Fruit fly (Drosophila melanogaster): ENCODE data around the gene CG43056.

The CG43056 gene

dm6 chr2L:4464946-4465345 is 27.4 kb downstream of the CG43056 start, which contains the start of gene FIG4 (continued):
- 0 out of 3 replicates have a peak, but pooled peaks have one; percentile 23 for TF ChIP-seq vnd (GFP tag; IDR thresholded peaks at IDR 0.05; ENCODE audit: partially characterized antibody)
- TF ChIP-seq lilli (GFP tag; optimal IDR thresholded peaks at IDR 0.05) = no peak
- TF ChIP-seq CG8281 (tag; optimal IDR thresholded peaks at IDR 0.05) = no peak
- no peak for TF ChIP-seq NC2α (GFP tag; optimal IDR thresholded peaks at IDR 0.05)
- TF ChIP-seq D19A (tag; optimal IDR thresholded peaks at IDR 0.05) = no peak
- peak; percentile 36 for TF ChIP-seq Sry-δ (GFP tag; optimal IDR thresholded peaks at IDR 0.05)
- TF ChIP-seq scrt (GFP tag; optimal IDR thresholded peaks at IDR 0.05) = no peak
- no peak for TF ChIP-seq sens-2 (GFP tag; IDR thresholded peaks at IDR 0.05)
- no peak for TF ChIP-seq Poxn (GFP tag; IDR thresholded peaks at IDR 0.05)
- peak; percentile 64; the same call in 2 of the 3 replicates for TF ChIP-seq CG16813 (GFP tag; IDR thresholded peaks at IDR 0.05; ENCODE audit: partially characterized antibody)
- TF ChIP-seq CG31365 (tag; optimal IDR thresholded peaks at IDR 0.05) = no peak
- no peak for TF ChIP-seq ap (GFP tag; IDR thresholded peaks at IDR 0.05)
- TF ChIP-seq CG12744 (GFP tag; optimal IDR thresholded peaks at IDR 0.05) = no peak
- no peak for TF ChIP-seq nerfin-1 (tag; optimal IDR thresholded peaks at IDR 0.05)
- TF ChIP-seq Antp (GFP tag; optimal IDR thresholded peaks at IDR 0.05) = no peak
- TF ChIP-seq CG34224 (GFP tag; IDR thresholded peaks at IDR 0.05; ENCODE audit: partially characterized antibody) = peak; percentile 87
- no peak for TF ChIP-seq CG13775 (GFP tag; optimal IDR thresholded peaks at IDR 0.05)
- no peak for TF ChIP-seq grn (GFP tag; optimal IDR thresholded peaks at IDR 0.05)
- TF ChIP-seq sqz (GFP tag; optimal IDR thresholded peaks at IDR 0.05) = no peak
- TF ChIP-seq ranshi (GFP tag; IDR thresholded peaks at IDR 0.05) = no peak
- no peak for TF ChIP-seq CG11085 (GFP tag; IDR thresholded peaks at IDR 0.05)
- TF ChIP-seq CG17612 (GFP tag; IDR thresholded peaks at IDR 0.05) = no peak
- no peak for TF ChIP-seq lbe (GFP tag; optimal IDR thresholded peaks at IDR 0.05)
- no peak for TF ChIP-seq gcm2 (GFP tag; optimal IDR thresholded peaks at IDR 0.05)
- TF ChIP-seq ATbp (GFP tag; optimal IDR thresholded peaks at IDR 0.05) = no peak
- TF ChIP-seq CG13287 (GFP tag; IDR thresholded peaks at IDR 0.05; ENCODE audit: partially characterized antibody) = peak; percentile 86
- TF ChIP-seq CG17186 (GFP tag; optimal IDR thresholded peaks at IDR 0.05) = no peak
- no peak for TF ChIP-seq CG4730 (GFP tag; IDR thresholded peaks at IDR 0.05)
- TF ChIP-seq fu2 (GFP tag; optimal IDR thresholded peaks at IDR 0.05) = no peak
- TF ChIP-seq CG10267 (tag; optimal IDR thresholded peaks at IDR 0.05) = peak; percentile 35
- TF ChIP-seq CG7357 (GFP tag; IDR thresholded peaks at IDR 0.05) = no peak
- TF ChIP-seq CG2120 (GFP tag; optimal IDR thresholded peaks at IDR 0.05) = peak; percentile 1
- TF ChIP-seq CG10543 (GFP tag; optimal IDR thresholded peaks at IDR 0.05) = no peak
- no peak for TF ChIP-seq Jarid2 (GFP tag; optimal IDR thresholded peaks at IDR 0.05)
- peak; percentile 10 for TF ChIP-seq grau (tag; optimal IDR thresholded peaks at IDR 0.05)
- no peak for TF ChIP-seq CG11695 (GFP tag; IDR thresholded peaks at IDR 0.05)
- TF ChIP-seq eve (GFP tag; optimal IDR thresholded peaks at IDR 0.05) = no peak
- no peak for TF ChIP-seq CG1233 (GFP tag; optimal IDR thresholded peaks at IDR 0.05)
- TF ChIP-seq lola (GFP tag; optimal IDR thresholded peaks at IDR 0.05) = no peak
- no peak for TF ChIP-seq CG18599 (GFP tag; optimal IDR thresholded peaks at IDR 0.05)
- peak; percentile 89 for TF ChIP-seq MBD-R2 (GFP tag; IDR thresholded peaks at IDR 0.05)
- no peak for TF ChIP-seq Tbp (GFP tag; optimal IDR thresholded peaks at IDR 0.05)
- TF ChIP-seq btn (GFP tag; optimal IDR thresholded peaks at IDR 0.05) = no peak
- no peak for TF ChIP-seq Xrp1 (GFP tag; IDR thresholded peaks at IDR 0.05)
- TF ChIP-seq phol (tag; optimal IDR thresholded peaks at IDR 0.05) = no peak
- no peak for TF ChIP-seq Aef1 (GFP tag; IDR thresholded peaks at IDR 0.05)
- TF ChIP-seq CG10366 (GFP tag; IDR thresholded peaks at IDR 0.05) = no peak
- TF ChIP-seq zf30C (GFP tag; optimal IDR thresholded peaks at IDR 0.05) = no peak
- TF ChIP-seq nmo (GFP tag; optimal IDR thresholded peaks at IDR 0.05) = no peak
- TF ChIP-seq CG11247 (GFP tag; IDR thresholded peaks at IDR 0.05) = no peak
- TF ChIP-seq Xbp1 (GFP tag; optimal IDR thresholded peaks at IDR 0.05) = no peak
- TF ChIP-seq shn (GFP tag; optimal IDR thresholded peaks at IDR 0.05) = no peak

Measured in whole organism, embryonic.